Fruit fly (Drosophila melanogaster) whole organism, embryonic: ENCODE data around the gene Sf3b6.

Experiments
- Asciz ChIP-seq: fragments of 200-800 bp; sonication (Bioruptor generic); optimal IDR thresholded peaks from 2 replicates; lab custom pipeline; 2017; ENCODE audit warnings: missing biosample characterization, mild to moderate bottlenecking, missing genetic modification characterization, missing genetic modification reagents
- B-H2 ChIP-seq: fragments of 200-800 bp; sonication (Bioruptor generic); optimal IDR thresholded peaks from 2 replicates; lab custom pipeline; 2018; ENCODE audit warnings: missing biosample characterization, mild to moderate bottlenecking, missing genetic modification characterization
- Bteb2 ChIP-seq: fragments of 200-800 bp; sonication (Bioruptor generic); optimal IDR thresholded peaks from 2 replicates; lab custom pipeline; 2016; ENCODE audit warnings: missing biosample characterization, missing genetic modification characterization
- CG11695 ChIP-seq: fragments of 200-800 bp; sonication (Bioruptor generic); IDR thresholded peaks from 3 replicates; pipeline ENCODE4 v1.3.6; 2022; ENCODE audit warnings: missing biosample characterization, missing genetic modification characterization
- CG12071 ChIP-seq: fragments of 200-800 bp; sonication (Bioruptor generic); optimal IDR thresholded peaks from 3 replicates; lab custom pipeline; 2018; ENCODE audit warnings: missing biosample characterization, mild to moderate bottlenecking, missing genetic modification characterization
- CG12104 ChIP-seq: fragments of 200-800 bp; sonication (Bioruptor generic); optimal IDR thresholded peaks from 3 replicates; lab custom pipeline; 2016; ENCODE audit warnings: missing biosample characterization, missing genetic modification characterization
- CG12236 ChIP-seq: fragments of 200-800 bp; sonication (Bioruptor generic); optimal IDR thresholded peaks from 2 replicates; lab custom pipeline; 2016; ENCODE audit warnings: missing biosample characterization, missing genetic modification characterization
- CG12659 ChIP-seq: fragments of 200-800 bp; sonication (Bioruptor generic); optimal IDR thresholded peaks from 3 replicates; lab custom pipeline; 2017; ENCODE audit warnings: mild to moderate bottlenecking, missing biosample characterization, missing genetic modification reagents, missing genetic modification characterization
- CG15011 ChIP-seq: fragments of 200-800 bp; sonication (Bioruptor generic); optimal IDR thresholded peaks from 3 replicates; lab custom pipeline; 2018; ENCODE audit warnings: missing biosample characterization, mild to moderate bottlenecking, missing genetic modification characterization
- CG1602 ChIP-seq: fragments of 200-800 bp; sonication (Bioruptor generic); optimal IDR thresholded peaks from 3 replicates; lab custom pipeline; 2016; ENCODE audit warnings: missing biosample characterization, missing genetic modification characterization
- CG16815 ChIP-seq: fragments of 200-800 bp; sonication (Bioruptor generic); optimal IDR thresholded peaks from 3 replicates; lab custom pipeline; 2017; ENCODE audit warnings: missing biosample characterization, mild to moderate bottlenecking, missing genetic modification characterization
- CG16863 ChIP-seq: fragments of 200-800 bp; sonication (Bioruptor generic); optimal IDR thresholded peaks from 3 replicates; lab custom pipeline; 2016; ENCODE audit warnings: missing biosample characterization, missing genetic modification characterization
- CG17328 ChIP-seq: fragments of 200-800 bp; sonication (Bioruptor generic); IDR thresholded peaks from 2 replicates; pipeline ENCODE4 v1.3.6; 2022; ENCODE audit warnings: missing biosample characterization, missing genetic modification characterization
- CG17361 ChIP-seq: fragments of 200-800 bp; sonication (Bioruptor generic); IDR thresholded peaks from 3 replicates; pipeline ENCODE4 v1.3.6; 2022; ENCODE audit warnings: missing biosample characterization, missing genetic modification characterization
- CG2120 ChIP-seq: fragments of 200-800 bp; sonication (Bioruptor generic); optimal IDR thresholded peaks from 3 replicates; lab custom pipeline; 2016; ENCODE audit warnings: missing biosample characterization, missing genetic modification characterization
- CG2712 ChIP-seq: fragments of 200-800 bp; optimal IDR thresholded peaks from 3 replicates; lab custom pipeline; 2019; ENCODE audit warnings: missing biosample characterization, mild to moderate bottlenecking, missing genetic modification characterization, moderate library complexity
- CG30020 ChIP-seq: fragments of 200-800 bp; optimal IDR thresholded peaks from 2 replicates; lab custom pipeline; 2019; ENCODE audit warnings: missing biosample characterization, mild to moderate bottlenecking, missing genetic modification characterization, moderate library complexity
- CG3407 ChIP-seq: fragments of 200-800 bp; sonication (Bioruptor generic); optimal IDR thresholded peaks from 2 replicates; lab custom pipeline; 2018; ENCODE audit warnings: missing biosample characterization, mild to moderate bottlenecking, missing genetic modification characterization
- CG34422 ChIP-seq: fragments of 200-800 bp; sonication (Bioruptor generic); IDR thresholded peaks from 3 replicates; pipeline ENCODE4 v1.3.6; 2022; ENCODE audit warnings: missing biosample characterization, missing genetic modification characterization
- CG4282 ChIP-seq: fragments of 200-800 bp; sonication (Bioruptor generic); optimal IDR thresholded peaks from 2 replicates; lab custom pipeline; 2016; ENCODE audit warnings: missing biosample characterization, missing genetic modification characterization
- CG4360 ChIP-seq: fragments of 200-800 bp; sonication (Bioruptor generic); IDR thresholded peaks from 2 replicates; pipeline ENCODE4 v1.3.6; 2022; ENCODE audit warnings: missing biosample characterization, missing genetic modification characterization
- CG4730 ChIP-seq: fragments of 200-800 bp; sonication (Bioruptor generic); IDR thresholded peaks from 2 replicates; pipeline ENCODE4 v1.3.6; 2022; ENCODE audit warnings: missing biosample characterization, missing genetic modification characterization
- CG4820 ChIP-seq: fragments of 200-800 bp; sonication (Bioruptor generic); optimal IDR thresholded peaks from 3 replicates; lab custom pipeline; 2016; ENCODE audit warnings: missing biosample characterization, missing genetic modification characterization
- CG8281 ChIP-seq: fragments of 200-800 bp; sonication (Bioruptor generic); optimal IDR thresholded peaks from 2 replicates; lab custom pipeline; 2018; ENCODE audit warnings: missing biosample characterization, mild to moderate bottlenecking, missing genetic modification characterization, moderate library complexity
- CG8765 ChIP-seq: fragments of 200-800 bp; sonication (Bioruptor generic); IDR thresholded peaks from 2 replicates; pipeline ENCODE4 v1.3.6; 2022; ENCODE audit warnings: missing biosample characterization, missing genetic modification characterization
- Camta ChIP-seq: fragments of 200-800 bp; sonication (Bioruptor generic); optimal IDR thresholded peaks from 2 replicates; lab custom pipeline; 2016; ENCODE audit warnings: missing biosample characterization, missing genetic modification characterization
- E2f1 ChIP-seq: fragments of 200-800 bp; sonication (Bioruptor generic); IDR thresholded peaks from 2 replicates; pipeline ENCODE4 v1.3.6; 2022; ENCODE audit warnings: missing biosample characterization, missing genetic modification characterization
- Fer2 ChIP-seq: fragments of 200-800 bp; sonication (Bioruptor generic); optimal IDR thresholded peaks from 2 replicates; lab custom pipeline; 2018; ENCODE audit warnings: missing biosample characterization, mild to moderate bottlenecking, missing genetic modification characterization, moderate library complexity
- Hsf ChIP-seq: fragments of 200-800 bp; sonication (Bioruptor generic); optimal IDR thresholded peaks from 3 replicates; lab custom pipeline; 2016; ENCODE audit warnings: missing biosample characterization, missing genetic modification characterization
- MESR4 ChIP-seq: fragments of 200-800 bp; sonication (Bioruptor generic); optimal IDR thresholded peaks from 2 replicates; lab custom pipeline; 2018; ENCODE audit warnings: missing biosample characterization, mild to moderate bottlenecking, missing genetic modification characterization, moderate library complexity
- Meics ChIP-seq: fragments of 200-800 bp; sonication (Bioruptor generic); optimal IDR thresholded peaks from 2 replicates; lab custom pipeline; 2017; ENCODE audit warnings: missing biosample characterization, mild to moderate bottlenecking, missing genetic modification characterization
- Six4 ChIP-seq: fragments of 200-800 bp; sonication (Bioruptor generic); optimal IDR thresholded peaks from 2 replicates; lab custom pipeline; 2016; ENCODE audit warnings: missing biosample characterization, missing genetic modification characterization
- Xrp1 ChIP-seq: fragments of 200-800 bp; sonication (Bioruptor generic); IDR thresholded peaks from 2 replicates; pipeline ENCODE4 v1.3.6; 2022; ENCODE audit warnings: missing biosample characterization, missing genetic modification characterization
- ci ChIP-seq: fragments of 200-800 bp; sonication (Bioruptor generic); IDR thresholded peaks from 3 replicates; pipeline ENCODE4 v1.3.6; 2022; ENCODE audit warnings: missing biosample characterization, missing genetic modification characterization
- crc ChIP-seq: fragments of 200-800 bp; sonication (Bioruptor generic); optimal IDR thresholded peaks from 2 replicates; lab custom pipeline; 2016; ENCODE audit warnings: missing biosample characterization, missing genetic modification characterization
- croc ChIP-seq: fragments of 200-800 bp; sonication (Bioruptor generic); conservative IDR thresholded peaks from 3 replicates; pipeline ENCODE4 v1.3.6; 2022; ENCODE audit warnings: missing biosample characterization, missing genetic modification characterization
- dm ChIP-seq: fragments of 200-800 bp; sonication (Bioruptor generic); optimal IDR thresholded peaks from 3 replicates; lab custom pipeline; 2016; ENCODE audit warnings: missing biosample characterization, missing genetic modification characterization
- dpn ChIP-seq, 2 experiments: fragments of 200-800 bp; sonication (Bioruptor generic); optimal IDR thresholded peaks; 3 replicates each; lab custom pipeline; 2016; ENCODE audit warnings: missing biosample characterization in 2 of 2, missing genetic modification characterization in 2 of 2
- fd3F ChIP-seq: fragments of 200-800 bp; sonication (Bioruptor generic); optimal IDR thresholded peaks from 2 replicates; lab custom pipeline; 2018; ENCODE audit warnings: missing biosample characterization, mild to moderate bottlenecking, missing genetic modification characterization, moderate library complexity
- grau ChIP-seq: fragments of 200-800 bp; optimal IDR thresholded peaks from 3 replicates; lab custom pipeline; 2019; ENCODE audit warnings: missing biosample characterization, mild to moderate bottlenecking, missing genetic modification characterization, moderate library complexity
- hkb ChIP-seq, 2 experiments: fragments of 200-800 bp in 1 of 2; fragments of >200 bp in 1 of 2; sonication (Bioruptor generic) in 1 of 2; IDR thresholded peaks in 1 of 2; optimal IDR thresholded peaks in 1 of 2; 2 replicates each; pipeline versions ENCODE4 v1.3.6 to Lab custom; 2017 to 2022; ENCODE audit warnings: missing biosample characterization in 1 of 2, missing genetic modification characterization in 1 of 2
- nmo ChIP-seq: fragments of 200-800 bp; sonication (Bioruptor generic); optimal IDR thresholded peaks from 2 replicates; lab custom pipeline; 2018; ENCODE audit warnings: missing biosample characterization, mild to moderate bottlenecking, missing genetic modification characterization, moderate library complexity
- oc ChIP-seq: fragments of 200-800 bp; sonication (Bioruptor generic); optimal IDR thresholded peaks from 2 replicates; lab custom pipeline; 2018; ENCODE audit warnings: missing biosample characterization, mild to moderate bottlenecking, missing genetic modification characterization, moderate library complexity
- onecut ChIP-seq: fragments of 200-800 bp; sonication (Bioruptor generic); IDR thresholded peaks from 2 replicates; pipeline ENCODE4 v1.3.6; 2022; ENCODE audit warnings: missing biosample characterization, missing genetic modification characterization
- pita ChIP-seq: fragments of 200-800 bp; sonication (Bioruptor generic); optimal IDR thresholded peaks from 2 replicates; lab custom pipeline; 2017; ENCODE audit warnings: missing biosample characterization, mild to moderate bottlenecking, missing genetic modification characterization
- run ChIP-seq: fragments of 200-800 bp; sonication (Bioruptor generic); optimal IDR thresholded peaks from 3 replicates; lab custom pipeline; 2018; ENCODE audit warnings: missing biosample characterization, mild to moderate bottlenecking, missing genetic modification characterization
- sens ChIP-seq: fragments of 200-800 bp; sonication (Bioruptor generic); peaks from one replicate; lab custom pipeline; 2016; ENCODE audit warnings: missing biosample characterization, missing genetic modification characterization
- tgo ChIP-seq: fragments of 200-800 bp; sonication (Bioruptor generic); IDR thresholded peaks from 3 replicates; pipeline ENCODE4 v1.3.6; 2022; ENCODE audit warnings: missing biosample characterization, missing genetic modification characterization
- tup ChIP-seq: fragments of 200-800 bp; sonication (Bioruptor generic); optimal IDR thresholded peaks from 2 replicates; lab custom pipeline; 2016; ENCODE audit warnings: missing biosample characterization, mild to moderate bottlenecking, missing genetic modification characterization, moderate library complexity

Gene Sf3b6

dm6 chr3L:6217806-6218205, 24.8 kb upstream of the Sf3b6 start, which contains the start of gene LanA (continued):
- TF ChIP-seq Fer2 (tag; lab: Kevin White, UChicago) (no peak), tup (no peak), MESR4 (GFP tag; lab: Kevin White, UChicago) (peak; percentile 24)

- TF ChIP-seq croc (GFP tag; lab: Robert Waterston, UW) (peak; percentile 35; the same call in 1 of the 3 replicates), CG12071 (GFP tag; lab: Kevin White, UChicago) (peak; percentile 5), onecut (GFP tag; lab: Robert Waterston, UW) (peak; percentile 45), CG30020 (tag; lab: Kevin White, UChicago) (peak; percentile 5), Camta (GFP tag; lab: Kevin White, UChicago) (peak; percentile 44), CG15011 (GFP tag; lab: Kevin White, UChicago) (peak; percentile 8), Six4 (GFP tag; lab: Kevin White, UChicago) (peak; percentile 52), CG17328 (GFP tag; lab: Robert Waterston, UW) (peak; percentile 89), pita (no peak), dm (GFP tag; lab: Kevin White, UChicago) (peak; percentile 19), CG2712 (peak; percentile 92), Meics (GFP tag; lab: Kevin White, UChicago) (no peak), CG8765 (GFP tag; lab: Robert Waterston, UW) (0 out of 2 replicates have a peak, but pooled peaks have one; percentile 19), nmo (peak; percentile 87), fd3F (GFP tag; lab: Kevin White, UChicago) (no peak), Hsf (GFP tag; lab: Kevin White, UChicago) (peak; percentile 65), oc (peak; percentile 81), E2f1 (GFP tag; lab: Robert Waterston, UW) (peak; percentile 73), CG4820 (GFP tag; lab: Kevin White, UChicago) (peak; percentile 72), CG16815 (GFP tag; lab: Kevin White, UChicago) (peak; percentile 55), CG3407 (GFP tag; lab: Kevin White, UChicago) (peak; percentile 29), CG1602 (GFP tag; lab: Kevin White, UChicago) (peak; percentile 64), CG12236 (peak; percentile 28), hkb (optimal IDR thresholded peaks at IDR 0.05; lab: Kevin White, UChicago) (no peak), hkb (GFP tag; IDR thresholded peaks at IDR 0.05; lab: Robert Waterston, UW) (peak; percentile 53; the same call in 1 of the 2 replicates), ci (GFP tag; lab: Robert Waterston, UW) (peak; percentile 84), CG16863 (peak; percentile 53), B-H2 (no peak), tgo (GFP tag; lab: Robert Waterston, UW) (peak; percentile 66; the same call in 2 of the 3 replicates), CG12659 (GFP tag; lab: Kevin White, UChicago) (peak; percentile 41), Xrp1 (GFP tag; lab: Robert Waterston, UW) (peak; percentile 87), CG12104 (GFP tag; lab: Kevin White, UChicago) (peak; percentile 37), CG4360 (GFP tag; lab: Robert Waterston, UW) (peak; percentile 33), CG8281 (tag; lab: Kevin White, UChicago) (peak; percentile 24), CG2120 (GFP tag; lab: Kevin White, UChicago) (peak; percentile 24), CG17361 (GFP tag; lab: Robert Waterston, UW) (peak; percentile 82), CG4282 (GFP tag; lab: Kevin White, UChicago) (no peak), Asciz (GFP tag; lab: Kevin White, UChicago) (peak; percentile 68), dpn (GFP tag; optimal IDR thresholded peaks at IDR 0.05; lab: Kevin White, UChicago) (peak; percentile 38 to 54), CG11695 (GFP tag; lab: Robert Waterston, UW) (peak; percentile 70), CG34422 (GFP tag; lab: Robert Waterston, UW) (peak; percentile 58), crc (GFP tag; lab: Kevin White, UChicago) (peak; percentile 42), Bteb2 (GFP tag; lab: Kevin White, UChicago) (peak; percentile 4), CG4730 (GFP tag; lab: Robert Waterston, UW) (peak; percentile 63), grau (peak; percentile 77), run (peak; percentile 24), sens (GFP tag; lab: Kevin White, UChicago) (peak; percentile 94)
Measured at dm6 chr3L:6217212-6217611, 24.2 kb upstream of the Sf3b6 start.
